Fruit fly (Drosophila melanogaster): ENCODE measurements around the gene aly.

DNA sequence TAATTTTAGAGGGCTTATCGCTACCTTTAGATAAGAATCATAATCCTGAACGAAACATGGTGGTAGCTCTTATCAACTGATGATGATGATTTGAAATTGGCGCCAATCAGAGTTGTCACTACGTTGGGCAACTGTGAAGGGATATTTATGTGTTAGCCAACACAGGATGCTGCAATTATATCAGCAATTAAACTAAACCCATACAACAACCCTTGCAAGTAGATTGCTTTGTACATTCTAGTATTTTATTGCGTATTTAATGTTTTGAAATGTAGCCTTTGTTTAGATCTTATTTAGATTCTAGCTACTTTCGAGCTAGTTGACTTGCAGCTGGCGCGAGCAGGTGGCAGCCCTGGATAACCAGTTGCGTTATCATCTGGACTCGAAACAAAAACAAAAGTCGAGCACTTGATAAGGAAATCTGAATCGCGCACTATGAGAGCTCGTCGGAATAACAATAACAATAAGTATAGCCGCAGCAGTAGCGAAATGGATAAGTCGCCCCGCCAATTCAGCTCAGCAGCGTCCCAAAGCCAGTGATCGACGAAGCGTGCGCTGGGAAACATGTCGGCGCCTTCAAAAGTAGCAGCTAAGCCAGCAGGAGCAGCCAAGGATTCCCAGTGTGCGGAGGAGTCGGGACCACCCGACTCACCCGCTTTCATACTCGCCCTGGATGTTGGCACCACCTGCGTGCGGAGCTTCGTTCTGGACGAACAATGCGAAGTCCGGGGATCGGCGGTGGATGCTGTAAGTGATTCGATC is 26.0 kb upstream of the aly start, which contains the start of gene CG1271:
- TF ChIP-seq az2 (GFP tag; optimal IDR thresholded peaks at IDR 0.05) (peak; percentile 41), BtbVII (GFP tag; optimal IDR thresholded peaks at IDR 0.05) (peak; percentile 32), Ssrp (tag; optimal IDR thresholded peaks at IDR 0.05) (peak; percentile 30), CG2712 (tag; optimal IDR thresholded peaks at IDR 0.05) (peak; percentile 71), bab2 (GFP tag; optimal IDR thresholded peaks at IDR 0.05) (peak; percentile 72)

Data from whole organism, embryonic.